Fruit fly (Drosophila melanogaster): ENCODE measurements around the gene Gba1a.

Gene Gba1a

dm6 chr3R:23721936-23722335 is 21.5 kb downstream of the Gba1a start (continued):
- no peak for TF ChIP-seq CG16813 (GFP tag; IDR thresholded peaks at IDR 0.05; ENCODE audit: partially characterized antibody)
- TF ChIP-seq usp (GFP tag; optimal IDR thresholded peaks at IDR 0.05) = no peak
- peak; percentile 95 for TF ChIP-seq Dp (GFP tag; optimal IDR thresholded peaks at IDR 0.05)
- no peak for TF ChIP-seq bigmax (GFP tag; optimal IDR thresholded peaks at IDR 0.05)
- peak; percentile 52 for TF ChIP-seq CG15601 (tag; optimal IDR thresholded peaks at IDR 0.05)
- peak in 1 of 2 experiments; percentile 31 for TF ChIP-seq eve (GFP tag; optimal IDR thresholded peaks at IDR 0.05)
- TF ChIP-seq Drgx (GFP tag; IDR thresholded peaks at IDR 0.05) = no peak
- no peak for TF ChIP-seq p53 (GFP tag; optimal IDR thresholded peaks at IDR 0.05)
- no peak for TF ChIP-seq Chrac-16 (GFP tag; optimal IDR thresholded peaks at IDR 0.05)
- no peak for TF ChIP-seq psq (GFP tag; optimal IDR thresholded peaks at IDR 0.05)
- 0 out of 2 replicates have a peak, but pooled peaks have one; percentile 13 for TF ChIP-seq CG31441 (GFP tag; IDR thresholded peaks at IDR 0.05)
- peak; percentile 42 for TF ChIP-seq CG10267 (tag; optimal IDR thresholded peaks at IDR 0.05)
- TF ChIP-seq CG1603 (tag; optimal IDR thresholded peaks at IDR 0.05) = peak; percentile 47
- no peak for TF ChIP-seq CG34422 (GFP tag; IDR thresholded peaks at IDR 0.05)
- no peak for TF ChIP-seq CG13624 (GFP tag; optimal IDR thresholded peaks at IDR 0.05)
- TF ChIP-seq CG13894 (tag; optimal IDR thresholded peaks at IDR 0.05) = peak; percentile 83
- TF ChIP-seq Ets97D (GFP tag; optimal IDR thresholded peaks at IDR 0.05) = peak; percentile 2
- peak; percentile 40; the same call in 1 of the 2 replicates for TF ChIP-seq vvl (GFP tag; IDR thresholded peaks at IDR 0.05)
- peak; percentile 34 for TF ChIP-seq lilli (GFP tag; optimal IDR thresholded peaks at IDR 0.05)
- TF ChIP-seq CG4404 (GFP tag; IDR thresholded peaks at IDR 0.05) = no peak
- no peak for TF ChIP-seq CG10462 (GFP tag; optimal IDR thresholded peaks at IDR 0.05)
- TF ChIP-seq kah (GFP tag; optimal IDR thresholded peaks at IDR 0.05) = no peak
- no peak; the same call in 2 of the 3 replicates for TF ChIP-seq knrl (GFP tag; IDR thresholded peaks at IDR 0.05; ENCODE audit: partially characterized antibody)
- no peak for TF ChIP-seq YL-1 (GFP tag; optimal IDR thresholded peaks at IDR 0.05)
- TF ChIP-seq HHEX (GFP tag; optimal IDR thresholded peaks at IDR 0.05) = no peak
- TF ChIP-seq CG5953 (GFP tag; IDR thresholded peaks at IDR 0.05) = no peak
- TF ChIP-seq gce (GFP tag; IDR thresholded peaks at IDR 0.05) = no peak
- TF ChIP-seq abd-A (tag; optimal IDR thresholded peaks at IDR 0.05) = peak; percentile 63
- no peak for TF ChIP-seq Trl (optimal IDR thresholded peaks at IDR 0.05)
- peak; percentile 19 for TF ChIP-seq Trl (GFP tag; optimal IDR thresholded peaks at IDR 0.05)
- peak; percentile 7 for TF ChIP-seq Hr3 (GFP tag; optimal IDR thresholded peaks at IDR 0.05)
- no peak for TF ChIP-seq Sin3A (optimal IDR thresholded peaks at IDR 0.05)
- TF ChIP-seq CG8281 (tag; optimal IDR thresholded peaks at IDR 0.05) = no peak
- TF ChIP-seq tap (tag; optimal IDR thresholded peaks at IDR 0.05) = peak; percentile 22
- TF ChIP-seq CG13287 (GFP tag; IDR thresholded peaks at IDR 0.05; ENCODE audit: partially characterized antibody) = peak; percentile 31; the same call in 1 of the 2 replicates
- no peak for TF ChIP-seq pfk (GFP tag; optimal IDR thresholded peaks at IDR 0.05)
- peak; percentile 24 for TF ChIP-seq CG2116 (GFP tag; optimal IDR thresholded peaks at IDR 0.05)
- TF ChIP-seq Asciz (GFP tag; optimal IDR thresholded peaks at IDR 0.05) = peak; percentile 2
- TF ChIP-seq emc (GFP tag; optimal IDR thresholded peaks at IDR 0.05) = no peak
- TF ChIP-seq stwl (tag; optimal IDR thresholded peaks at IDR 0.05) = peak; percentile 77
- peak; percentile 27 for TF ChIP-seq Fer3 (tag; optimal IDR thresholded peaks at IDR 0.05)
- peak; percentile 70 for TF ChIP-seq Myb (GFP tag; optimal IDR thresholded peaks at IDR 0.05)
- TF ChIP-seq NfI (GFP tag; optimal IDR thresholded peaks at IDR 0.05) = peak; percentile 45
- TF ChIP-seq dpn (GFP tag; optimal IDR thresholded peaks at IDR 0.05) = peak in 1 of 2 experiments; percentile 57
- no peak for TF ChIP-seq sim (GFP tag; IDR thresholded peaks at IDR 0.05)
- TF ChIP-seq CG4854 (GFP tag; optimal IDR thresholded peaks at IDR 0.05) = no peak
- TF ChIP-seq pita (GFP tag; optimal IDR thresholded peaks at IDR 0.05) = peak; percentile 17
- TF ChIP-seq CG9817 (tag; optimal IDR thresholded peaks at IDR 0.05) = peak; percentile 56
- peak; percentile 62 for TF ChIP-seq Rfx (GFP tag; IDR thresholded peaks at IDR 0.05)
- peak; percentile 21 for TF ChIP-seq sd (tag; optimal IDR thresholded peaks at IDR 0.05)
- no peak for TF ChIP-seq Tbp (GFP tag; optimal IDR thresholded peaks at IDR 0.05)
- no peak for TF ChIP-seq CG17802 (tag; optimal IDR thresholded peaks at IDR 0.05)
